Fruit fly (Drosophila melanogaster) whole organism, wandering third instar larva: ENCODE data around the gene Or22c.

Experiments used
- Hnf4 ChIP-seq: fragments of 200-800 bp; sonication (Bioruptor generic); optimal IDR thresholded peaks from 2 replicates; lab custom pipeline; 2016; ENCODE audit warnings: missing biosample characterization, mild to moderate bottlenecking, missing genetic modification characterization
- Hr78 ChIP-seq: fragments of >200 bp; optimal IDR thresholded peaks from 2 replicates; lab custom pipeline; 2017; ENCODE audit warnings: missing biosample characterization, missing genetic modification characterization
- Myc ChIP-seq: fragments of >200 bp; optimal IDR thresholded peaks from 2 replicates; lab custom pipeline; 2017
- OdsH ChIP-seq: fragments of 200-800 bp; sonication (Bioruptor generic); optimal IDR thresholded peaks from 2 replicates; lab custom pipeline; 2016; ENCODE audit warnings: missing biosample characterization, mild to moderate bottlenecking, missing genetic modification characterization
- ey ChIP-seq: fragments of 200-800 bp; sonication (Bioruptor generic); optimal IDR thresholded peaks from 2 replicates; lab custom pipeline; 2016; ENCODE audit warnings: missing biosample characterization, missing genetic modification characterization
- pan ChIP-seq: fragments of >200 bp; optimal IDR thresholded peaks from 2 replicates; lab custom pipeline; 2017
- sv ChIP-seq: fragments of 200-800 bp; sonication (Bioruptor generic); optimal IDR thresholded peaks from 3 replicates; lab custom pipeline; 2016; ENCODE audit warnings: missing biosample characterization, missing genetic modification characterization
- tai ChIP-seq: sonication (Bioruptor generic); optimal IDR thresholded peaks from 2 replicates; lab custom pipeline; 2016; ENCODE audit warnings: missing biosample characterization, missing genetic modification characterization
- usp ChIP-seq: fragments of >200 bp; optimal IDR thresholded peaks from 2 replicates; lab custom pipeline; 2017; ENCODE audit warnings: missing biosample characterization, missing genetic modification characterization

dm6 chr2L:2045265-2045664 lies 9.1 kb upstream of the Or22c start, which contains the start of gene Kebab:
- TF ChIP-seq sv (GFP tag; lab: Kevin White, UChicago) (no peak), pan (lab: Kevin White, UChicago) (no peak), Hr78 (no peak), OdsH (GFP tag; lab: Kevin White, UChicago) (no peak), ey (no peak), tai (no peak), Hnf4 (GFP tag; lab: Kevin White, UChicago) (no peak), Myc (lab: Kevin White, UChicago) (no peak), usp (GFP tag; lab: Kevin White, UChicago) (no peak)
